Worm (Caenorhabditis elegans) whole organism, late embryonic: ENCODE data around the gene C34D10.1.

ENCODE experiments used
- F13H6.1 ChIP-seq: sonication (generic microtip); optimal IDR thresholded peaks from 2 replicates; lab custom pipeline; 2016; ENCODE audit warnings: missing genetic modification characterization, missing compliant biosample characterization
- ceh-19 ChIP-seq: fragments of 200-800 bp; sonication (Bioruptor generic); optimal IDR thresholded peaks from 2 replicates; lab custom pipeline; 2018; ENCODE audit warnings: mild to moderate bottlenecking, missing genetic modification characterization, missing compliant biosample characterization
- che-1 ChIP-seq: sonication (generic microtip); optimal IDR thresholded peaks from 2 replicates; lab custom pipeline; 2016; ENCODE audit warnings: mild to moderate bottlenecking, missing genetic modification characterization, missing compliant biosample characterization
- pha-4 ChIP-seq: fragments of 150-350 bp; optimal IDR thresholded peaks from 2 replicates; lab custom pipeline; 2018; ENCODE audit warnings: missing biosample characterization, missing genetic modification reagents, missing genetic modification characterization

DNA sequence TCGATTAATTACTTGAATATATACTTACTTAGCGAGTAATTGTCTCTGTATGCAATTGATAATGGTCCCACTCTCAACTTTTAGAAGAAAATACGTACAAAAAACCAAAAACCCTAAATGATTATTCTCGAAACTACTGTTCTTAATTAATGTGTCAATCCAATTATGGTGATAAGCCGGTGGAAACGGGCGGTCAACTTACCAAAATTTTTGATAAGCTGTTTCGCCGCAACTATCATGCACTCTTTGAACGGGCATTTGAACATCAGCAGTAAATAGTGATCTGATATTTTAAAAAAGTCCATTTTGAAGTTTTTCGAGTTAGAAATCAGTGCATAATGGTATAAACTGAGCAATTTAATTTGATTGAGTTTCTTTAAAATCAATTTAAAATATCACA lies 49.1 kb downstream of the C34D10.1 start:
- TF ChIP-seq ceh-19 (no peak), pha-4 (tag; lab: Kevin White, UChicago) (no peak), che-1 (no peak), F13H6.1 (tag; lab: Kevin White, UChicago) (no peak)
